Fruit fly (Drosophila melanogaster) whole organism, prepupa: ENCODE data around the gene CG46462.
A peak's percentile ranks its signal among the peaks of the same experiment; 100 is the strongest.

Source experiments
- Blimp-1 ChIP-seq: fragments of 200-800 bp; sonication (Bioruptor generic); optimal IDR thresholded peaks from 3 replicates; lab custom pipeline; 2017; ENCODE audit warnings: missing biosample characterization, missing genetic modification characterization, mild to moderate bottlenecking, moderate library complexity, missing genetic modification reagents
- CG10669 ChIP-seq: fragments of 200-800 bp; sonication (Bioruptor generic); optimal IDR thresholded peaks from 3 replicates; lab custom pipeline; 2018; ENCODE audit warnings: missing biosample characterization, mild to moderate bottlenecking, missing genetic modification characterization, moderate library complexity
- CG11294 ChIP-seq: fragments of 200-800 bp; sonication (Bioruptor generic); IDR thresholded peaks from 2 replicates; pipeline ENCODE4 v1.3.6; 2022; ENCODE audit warnings: missing biosample characterization, missing genetic modification characterization
- CG11762 ChIP-seq: fragments of 200-800 bp; sonication (Bioruptor generic); optimal IDR thresholded peaks from 3 replicates; lab custom pipeline; 2016; ENCODE audit warnings: missing biosample characterization, missing genetic modification characterization; ENCODE audit not compliant: insufficient read depth
- CG15336 ChIP-seq: fragments of 200-800 bp; sonication (Bioruptor generic); IDR thresholded peaks from 2 replicates; pipeline ENCODE4 v1.3.6; 2022; ENCODE audit warnings: missing biosample characterization, missing genetic modification characterization
- CG16779 ChIP-seq: fragments of 200-800 bp; sonication (Bioruptor generic); optimal IDR thresholded peaks from 3 replicates; lab custom pipeline; 2017; ENCODE audit warnings: missing biosample characterization, mild to moderate bottlenecking, missing genetic modification characterization
- CG31627 ChIP-seq: fragments of 200-800 bp; sonication (Bioruptor generic); optimal IDR thresholded peaks from 3 replicates; lab custom pipeline; 2016; ENCODE audit warnings: missing biosample characterization, missing genetic modification characterization
- CG32006 ChIP-seq: fragments of 200-800 bp; sonication (Bioruptor generic); optimal IDR thresholded peaks from 3 replicates; lab custom pipeline; 2017; ENCODE audit warnings: missing biosample characterization, mild to moderate bottlenecking, missing genetic modification characterization
- CG34406 ChIP-seq: fragments of 200-800 bp; sonication (Bioruptor generic); optimal IDR thresholded peaks from 3 replicates; lab custom pipeline; 2016; ENCODE audit warnings: missing biosample characterization, missing genetic modification characterization
- CG3919 ChIP-seq: fragments of 200-800 bp; sonication (Bioruptor generic); optimal IDR thresholded peaks from 3 replicates; lab custom pipeline; 2016; ENCODE audit warnings: missing biosample characterization, missing genetic modification characterization
- CG6163 ChIP-seq: fragments of 200-800 bp; sonication (Bioruptor generic); IDR thresholded peaks from 3 replicates; pipeline ENCODE4 v1.3.6; 2022; ENCODE audit warnings: missing biosample characterization, missing genetic modification characterization
- CG6276 ChIP-seq: fragments of 200-800 bp; sonication (Bioruptor generic); optimal IDR thresholded peaks from 2 replicates; lab custom pipeline; 2017; ENCODE audit warnings: missing biosample characterization, mild to moderate bottlenecking, missing genetic modification characterization
- CG6792 ChIP-seq: fragments of 200-800 bp; sonication (Bioruptor generic); optimal IDR thresholded peaks from 3 replicates; lab custom pipeline; 2016; ENCODE audit warnings: missing biosample characterization, missing genetic modification characterization
- CG6808 ChIP-seq: fragments of 200-800 bp; sonication (Bioruptor generic); optimal IDR thresholded peaks from 3 replicates; lab custom pipeline; 2017; ENCODE audit warnings: missing biosample characterization, missing genetic modification characterization, mild to moderate bottlenecking, moderate library complexity, missing genetic modification reagents
- CG7368 ChIP-seq: fragments of 200-800 bp; sonication (Bioruptor generic); optimal IDR thresholded peaks from 3 replicates; lab custom pipeline; 2016; ENCODE audit warnings: missing biosample characterization, missing genetic modification characterization
- CG8119 ChIP-seq: fragments of 200-800 bp; sonication (Bioruptor generic); IDR thresholded peaks from 3 replicates; pipeline ENCODE4 v1.3.6; 2022; ENCODE audit warnings: missing biosample characterization, missing genetic modification characterization
- CG8632 ChIP-seq: fragments of 200-800 bp; sonication (Bioruptor generic); optimal IDR thresholded peaks from 3 replicates; lab custom pipeline; 2016; ENCODE audit warnings: missing biosample characterization, missing genetic modification characterization
- Eip75B ChIP-seq: fragments of 200-800 bp; sonication (Bioruptor generic); optimal IDR thresholded peaks from 3 replicates; lab custom pipeline; 2016; ENCODE audit warnings: missing biosample characterization, missing genetic modification characterization
- Eip93F ChIP-seq: fragments of 200-800 bp; sonication (Bioruptor generic); optimal IDR thresholded peaks from 2 replicates; lab custom pipeline; 2016; ENCODE audit warnings: missing biosample characterization, mild to moderate bottlenecking, missing genetic modification characterization
- Ets21C ChIP-seq: fragments of 200-800 bp; sonication (Bioruptor generic); optimal IDR thresholded peaks from 3 replicates; lab custom pipeline; 2016; ENCODE audit warnings: missing biosample characterization, missing genetic modification characterization
- Ets96B ChIP-seq: fragments of 200-800 bp; optimal IDR thresholded peaks from 2 replicates; lab custom pipeline; 2019; ENCODE audit warnings: missing biosample characterization, mild to moderate bottlenecking, missing genetic modification characterization, moderate library complexity
- Gug ChIP-seq: fragments of 200-800 bp; sonication (Bioruptor generic); IDR thresholded peaks from 2 replicates; pipeline ENCODE4 v1.3.6; 2022; ENCODE audit warnings: missing biosample characterization, missing genetic modification characterization
- Hr38 ChIP-seq: sonication (Bioruptor generic); optimal IDR thresholded peaks from 2 replicates; lab custom pipeline; 2016; ENCODE audit warnings: missing biosample characterization, missing genetic modification characterization
- Hr39 ChIP-seq: fragments of 200-800 bp; sonication (Bioruptor generic); optimal IDR thresholded peaks from 2 replicates; lab custom pipeline; 2016; ENCODE audit warnings: missing biosample characterization, missing genetic modification characterization
- Hr4 ChIP-seq: fragments of 200-800 bp; sonication (Bioruptor generic); optimal IDR thresholded peaks from 3 replicates; lab custom pipeline; 2016; ENCODE audit warnings: missing biosample characterization, missing genetic modification characterization
- Met ChIP-seq: fragments of 200-800 bp; sonication (Bioruptor generic); optimal IDR thresholded peaks from 3 replicates; lab custom pipeline; 2016; ENCODE audit warnings: missing biosample characterization, missing genetic modification characterization
- OdsH ChIP-seq: fragments of 200-800 bp; sonication (Bioruptor generic); optimal IDR thresholded peaks from 3 replicates; lab custom pipeline; 2016; ENCODE audit warnings: missing biosample characterization, missing genetic modification characterization
- Sox14 ChIP-seq: fragments of 200-800 bp; sonication (Bioruptor generic); optimal IDR thresholded peaks from 3 replicates; lab custom pipeline; 2016; ENCODE audit warnings: missing biosample characterization, missing genetic modification characterization
- achi ChIP-seq: fragments of 200-800 bp; sonication (Bioruptor generic); optimal IDR thresholded peaks from 3 replicates; lab custom pipeline; 2016; ENCODE audit warnings: missing biosample characterization, missing genetic modification characterization
- cyc ChIP-seq: fragments of 200-800 bp; sonication (Bioruptor generic); optimal IDR thresholded peaks from 3 replicates; lab custom pipeline; 2016; ENCODE audit warnings: missing biosample characterization, missing genetic modification characterization
- dac ChIP-seq: fragments of 200-800 bp; sonication (Bioruptor generic); optimal IDR thresholded peaks from 2 replicates; lab custom pipeline; 2017; ENCODE audit warnings: missing biosample characterization, mild to moderate bottlenecking, missing genetic modification characterization
- dsx ChIP-seq: fragments of 200-800 bp; optimal IDR thresholded peaks from 3 replicates; lab custom pipeline; 2019; ENCODE audit warnings: missing biosample characterization, mild to moderate bottlenecking, missing genetic modification characterization, moderate library complexity; ENCODE audit not compliant: poor library complexity, severe bottlenecking
- eg ChIP-seq: fragments of 200-800 bp; sonication (Bioruptor generic); IDR thresholded peaks from 3 replicates; pipeline ENCODE4 v1.3.6; 2022; ENCODE audit warnings: missing biosample characterization, missing genetic modification characterization
- esn ChIP-seq: fragments of 200-800 bp; sonication (Bioruptor generic); optimal IDR thresholded peaks from 2 replicates; lab custom pipeline; 2016; ENCODE audit warnings: missing biosample characterization, mild to moderate bottlenecking, missing genetic modification characterization, moderate library complexity
- fd59A ChIP-seq: fragments of 200-800 bp; sonication (Bioruptor generic); optimal IDR thresholded peaks from 2 replicates; lab custom pipeline; 2017; ENCODE audit warnings: missing biosample characterization, mild to moderate bottlenecking, missing genetic modification characterization, missing genetic modification reagents
- fd85E ChIP-seq: fragments of 200-800 bp; sonication (Bioruptor generic); optimal IDR thresholded peaks from 3 replicates; lab custom pipeline; 2016; ENCODE audit warnings: missing biosample characterization, missing genetic modification characterization
- fkh ChIP-seq: fragments of 200-800 bp; sonication (Bioruptor generic); optimal IDR thresholded peaks from 3 replicates; lab custom pipeline; 2017; ENCODE audit warnings: missing biosample characterization, mild to moderate bottlenecking, missing genetic modification characterization, moderate library complexity
- lz ChIP-seq: fragments of 200-800 bp; sonication (Bioruptor generic); optimal IDR thresholded peaks from 3 replicates; lab custom pipeline; 2016; ENCODE audit warnings: missing biosample characterization, missing genetic modification characterization
- net ChIP-seq: fragments of 200-800 bp; sonication (Bioruptor generic); optimal IDR thresholded peaks from 3 replicates; lab custom pipeline; 2016; ENCODE audit warnings: missing biosample characterization, missing genetic modification characterization
- salr ChIP-seq, 2 experiments: fragments of 200-800 bp; sonication (Bioruptor generic); optimal IDR thresholded peaks; 3 replicates each; lab custom pipeline; 2016 to 2018; ENCODE audit warnings: missing biosample characterization in 2 of 2, missing genetic modification characterization in 2 of 2, mild to moderate bottlenecking in 1 of 2
- ss ChIP-seq, 2 experiments: fragments of 200-800 bp; sonication (Bioruptor generic); optimal IDR thresholded peaks; 2 replicates in 1 of 2; 3 replicates in 1 of 2; lab custom pipeline; 2017 to 2018; ENCODE audit warnings: mild to moderate bottlenecking in 2 of 2, missing biosample characterization in 2 of 2, missing genetic modification characterization in 2 of 2, moderate library complexity in 1 of 2
- svp ChIP-seq: fragments of 200-800 bp; sonication (Bioruptor generic); peaks from one replicate; lab custom pipeline; 2016; ENCODE audit warnings: missing biosample characterization, missing genetic modification characterization
- topi ChIP-seq: fragments of 200-800 bp; sonication (Bioruptor generic); optimal IDR thresholded peaks from 3 replicates; lab custom pipeline; 2016; ENCODE audit warnings: missing biosample characterization, missing genetic modification characterization
- vri ChIP-seq: fragments of 200-800 bp; sonication (Bioruptor generic); optimal IDR thresholded peaks from 3 replicates; lab custom pipeline; 2016; ENCODE audit warnings: missing biosample characterization, mild to moderate bottlenecking, missing genetic modification characterization

CG46462 gene

dm6 chr3L:19896892-19897684 lies 34.4 kb upstream of the CG46462 start (continued):
- TF ChIP-seq CG11762 (GFP tag; lab: Kevin White, UChicago), result no peak
- peak; percentile 9 for TF ChIP-seq net (GFP tag; lab: Kevin White, UChicago)
- peak; percentile 39 for TF ChIP-seq OdsH (GFP tag; lab: Kevin White, UChicago)
- TF ChIP-seq CG15336 (GFP tag; lab: Robert Waterston, UW), result peak; percentile 20
- peak; percentile 53 for TF ChIP-seq Met
- TF ChIP-seq Eip75B (GFP tag; lab: Kevin White, UChicago), result no peak
- TF ChIP-seq CG6808, result peak; percentile 57
- peak; percentile 50 for TF ChIP-seq Hr4 (GFP tag; lab: Kevin White, UChicago)
- peak; percentile 24 for TF ChIP-seq Hr39
- peak; percentile 10 for TF ChIP-seq CG8632 (GFP tag; lab: Kevin White, UChicago)
- peak; percentile 65 for TF ChIP-seq CG32006 (GFP tag; lab: Kevin White, UChicago)
- peak; percentile 59 for TF ChIP-seq Ets96B
- peak; percentile 32 for TF ChIP-seq vri (GFP tag; lab: Kevin White, UChicago)
- peak; percentile 28 for TF ChIP-seq lz (GFP tag; lab: Kevin White, UChicago)
- peak; percentile 66 for TF ChIP-seq CG6163
- TF ChIP-seq CG10669 (GFP tag; lab: Kevin White, UChicago), result peak; percentile 20
- TF ChIP-seq CG8119, result peak; percentile 42; the same call in 2 of the 3 replicates
- TF ChIP-seq Blimp-1 (GFP tag; lab: Kevin White, UChicago), result no peak
- TF ChIP-seq Eip93F, result peak; percentile 15
- TF ChIP-seq CG16779 (tag; lab: Kevin White, UChicago), result peak; percentile 29
- TF ChIP-seq fd59A (GFP tag; lab: Kevin White, UChicago), result peak; percentile 16
- peak; percentile 69 for TF ChIP-seq svp (GFP tag; lab: Kevin White, UChicago)
- peak; percentile 4 for TF ChIP-seq CG6792 (GFP tag; lab: Kevin White, UChicago)
- no peak for TF ChIP-seq Hr38 (GFP tag; lab: Kevin White, UChicago)
- TF ChIP-seq Gug (GFP tag; lab: Robert Waterston, UW), result no peak
- TF ChIP-seq CG7368 (GFP tag; lab: Kevin White, UChicago), result peak; percentile 47
- TF ChIP-seq fkh (GFP tag; lab: Kevin White, UChicago), result peak; percentile 33
- TF ChIP-seq esn (GFP tag; lab: Kevin White, UChicago), result peak; percentile 48
- TF ChIP-seq CG34406 (GFP tag; lab: Kevin White, UChicago), result peak; percentile 21
- TF ChIP-seq CG3919, result peak; percentile 27
- no peak for TF ChIP-seq dac (GFP tag; lab: Kevin White, UChicago)

DNA sequence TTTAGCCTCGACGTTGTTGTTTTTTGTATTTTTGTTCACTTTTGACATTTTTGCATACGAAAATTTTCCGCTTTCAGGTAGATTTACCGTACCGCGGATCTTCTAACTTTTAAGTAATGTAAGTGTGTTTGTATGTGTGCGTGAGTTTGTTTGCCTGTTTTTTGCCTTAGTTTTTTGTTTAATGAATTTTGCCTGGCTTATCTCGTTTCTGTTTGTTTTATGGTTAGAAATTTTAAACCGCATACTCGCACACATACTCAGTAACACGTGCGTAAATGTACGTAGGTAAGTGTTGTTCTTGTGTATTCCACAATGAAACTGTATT lies 33.8 kb upstream of the CG46462 start:
- TF ChIP-seq Eip75B (GFP tag; lab: Kevin White, UChicago) (no peak), fkh (GFP tag; lab: Kevin White, UChicago) (peak; percentile 58)
- TF ChIP-seq, all 60 proteins: peak for 1

- TF ChIP-seq dsx, result no peak
- TF ChIP-seq fd85E (GFP tag; lab: Kevin White, UChicago), result no peak
- peak; percentile 16 for TF ChIP-seq cyc (GFP tag; lab: Kevin White, UChicago)
- TF ChIP-seq Ets21C, result no peak
- peak; percentile 35 for TF ChIP-seq Ets96B
- TF ChIP-seq CG11294 (GFP tag; lab: Robert Waterston, UW), result no peak
- TF ChIP-seq CG16779 (tag; lab: Kevin White, UChicago), result no peak
- peak; percentile 44 for TF ChIP-seq achi (GFP tag; lab: Kevin White, UChicago)
- TF ChIP-seq topi (GFP tag; lab: Kevin White, UChicago), result peak; percentile 15
- TF ChIP-seq CG3919, result peak; percentile 69
- TF ChIP-seq svp (GFP tag; lab: Kevin White, UChicago), result peak; percentile 87
- TF ChIP-seq vri (GFP tag; lab: Kevin White, UChicago), result no peak
- TF ChIP-seq dac (GFP tag; lab: Kevin White, UChicago), result peak; percentile 28
- TF ChIP-seq fkh (GFP tag; lab: Kevin White, UChicago), result no peak
- no peak for TF ChIP-seq Eip75B (GFP tag; lab: Kevin White, UChicago)
- TF ChIP-seq Hr39, result peak; percentile 21
- TF ChIP-seq ss (GFP tag; optimal IDR thresholded peaks at IDR 0.05; lab: Kevin White, UChicago), result no peak
- peak; percentile 35 for TF ChIP-seq Sox14
- no peak for TF ChIP-seq eg (GFP tag; lab: Robert Waterston, UW)
- no peak for TF ChIP-seq net (GFP tag; lab: Kevin White, UChicago)
- peak; percentile 38 for TF ChIP-seq CG15336 (GFP tag; lab: Robert Waterston, UW)
- TF ChIP-seq salr (GFP tag; optimal IDR thresholded peaks at IDR 0.05; lab: Kevin White, UChicago), result peak in 1 of 2 experiments; percentile 72
- peak; percentile 1 for TF ChIP-seq CG31627 (GFP tag; lab: Kevin White, UChicago)
- TF ChIP-seq CG6808, result peak; percentile 35
- peak; percentile 55 for TF ChIP-seq CG6276
Measured at dm6 chr3L:19898547-19899282, 32.8 kb upstream of the CG46462 start.
